Worm (Caenorhabditis elegans): ENCODE measurements around the gene lyst-1.
A peak's percentile ranks its signal among the peaks of the same experiment; 100 is the strongest.

The lyst-1 gene

DNA sequence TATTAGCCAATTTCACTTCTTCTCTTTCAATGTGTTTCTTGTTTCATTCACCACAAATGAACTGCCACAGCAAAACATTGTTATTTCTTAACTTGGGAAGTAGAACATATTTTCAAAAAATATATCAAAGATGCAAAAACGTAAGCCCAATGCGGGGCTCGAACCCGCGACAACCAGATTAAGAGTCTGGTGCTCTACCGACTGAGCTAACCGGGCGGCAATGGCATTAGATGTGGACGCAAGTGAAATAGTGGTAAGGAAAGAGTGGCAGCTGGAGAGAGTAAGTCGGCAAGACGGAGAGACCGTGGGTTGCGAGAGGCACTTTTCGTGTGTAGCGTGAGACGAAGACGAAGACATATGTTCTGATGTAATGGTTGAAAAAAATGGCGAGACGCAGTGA is 34.9 kb downstream of the lyst-1 start (continued):
- TF ChIP-seq rcor-1 (GFP tag; IDR thresholded peaks at IDR 0.05) (peak; percentile 89), hmg-1.2 (GFP tag; IDR thresholded peaks at IDR 0.05) (peak; percentile 89), ztf-18 (tag; optimal IDR thresholded peaks at IDR 0.05) (peak; percentile 81), Y79H2A.3 (GFP tag; conservative IDR thresholded peaks at IDR 0.05) (0 out of 2 replicates have a peak, but pooled peaks have one; percentile 33), tbx-9 (tag; optimal IDR thresholded peaks at IDR 0.05; ENCODE audit: borderline replicate concordance) (peak; percentile 73), egl-44 (GFP tag; IDR thresholded peaks at IDR 0.05) (peak; percentile 91), madf-6 (GFP tag; IDR thresholded peaks at IDR 0.05) (no peak), sptf-2 (GFP tag; optimal IDR thresholded peaks at IDR 0.05) (no peak), ama-1 (optimal IDR thresholded peaks at IDR 0.05) (no peak), ama-1 (GFP tag; optimal IDR thresholded peaks at IDR 0.05) (peak in 1 of 2 experiments; percentile 90), dpl-1 (GFP tag; optimal IDR thresholded peaks at IDR 0.05) (peak; percentile 21), let-526 (GFP tag; IDR thresholded peaks at IDR 0.05) (peak; percentile 92), hmg-20 (GFP tag; IDR thresholded peaks at IDR 0.05) (peak; percentile 60), ztf-28 (GFP tag; IDR thresholded peaks at IDR 0.05) (peak; percentile 84), unc-62 (GFP tag; optimal IDR thresholded peaks at IDR 0.05) (no peak), pha-4 (tag; optimal IDR thresholded peaks at IDR 0.05) (no peak), snpc-4 (GFP tag; optimal IDR thresholded peaks at IDR 0.05) (no peak), snpc-4 (tag; optimal IDR thresholded peaks at IDR 0.05) (peak in 2 of 4 experiments; percentile 75 to 87), snpc-3.4 (tag; optimal IDR thresholded peaks at IDR 0.05) (peak; percentile 80), ztf-22 (GFP tag; optimal IDR thresholded peaks at IDR 0.05) (peak; percentile 64), hlh-12 (tag; optimal IDR thresholded peaks at IDR 0.05) (peak; percentile 87), Y67H2A.10 (GFP tag; conservative IDR thresholded peaks at IDR 0.05) (peak; percentile 73), nhr-80 (tag; optimal IDR thresholded peaks at IDR 0.05) (peak; percentile 59), B0261.1 (tag; optimal IDR thresholded peaks at IDR 0.05) (peak; percentile 99), F57A8.1 (GFP tag; optimal IDR thresholded peaks at IDR 0.05) (no peak), atf-7 (tag; optimal IDR thresholded peaks at IDR 0.05) (peak; percentile 67), C06A6.2 (GFP tag; conservative IDR thresholded peaks at IDR 0.05) (peak; percentile 67), ceh-27 (GFP tag; optimal IDR thresholded peaks at IDR 0.05) (peak; percentile 91), F57C9.4 (tag; optimal IDR thresholded peaks at IDR 0.05) (no peak), T26A5.8 (tag; optimal IDR thresholded peaks at IDR 0.05) (peak; percentile 87), ztf-25 (GFP tag; IDR thresholded peaks at IDR 0.05) (peak; percentile 98), snpc-1.3 (tag; optimal IDR thresholded peaks at IDR 0.05; ENCODE audit: insufficient read depth) (peak; percentile 74), zim-3 (tag; optimal IDR thresholded peaks at IDR 0.05) (peak; percentile 89), somi-1 (GFP tag; optimal IDR thresholded peaks at IDR 0.05) (peak; percentile 80), ceh-91 (GFP tag; IDR thresholded peaks at IDR 0.05) (no peak), hrde-1 (tag; optimal IDR thresholded peaks at IDR 0.05; ENCODE audit: borderline replicate concordance) (peak; percentile 47), mxl-1 (tag; optimal IDR thresholded peaks at IDR 0.05) (peak; percentile 91), F22D6.2 (tag; optimal IDR thresholded peaks at IDR 0.05) (peak; percentile 53), nhr-179 (tag; optimal IDR thresholded peaks at IDR 0.05) (no peak), F39B2.1 (GFP tag; IDR thresholded peaks at IDR 0.05) (no peak), nhr-90 (tag; optimal IDR thresholded peaks at IDR 0.05) (peak; percentile 93), pbrm-1 (GFP tag; IDR thresholded peaks at IDR 0.05) (peak; percentile 90), F49E8.2 (tag; optimal IDR thresholded peaks at IDR 0.05; ENCODE audit: insufficient read depth) (no peak), tlf-1 (GFP tag; optimal IDR thresholded peaks at IDR 0.05) (peak; percentile 65), ZK185.1 (tag; optimal IDR thresholded peaks at IDR 0.05; ENCODE audit: poor library complexity, severe bottlenecking) (peak; percentile 95), rec-8 (tag; optimal IDR thresholded peaks at IDR 0.05) (peak; percentile 81 to 93), bed-2 (GFP tag; IDR thresholded peaks at IDR 0.05) (0 out of 2 replicates have a peak, but pooled peaks have one; percentile 47), rpc-1 (optimal IDR thresholded peaks at IDR 0.05) (peak; percentile 97), rpc-1 (tag; optimal IDR thresholded peaks at IDR 0.05) (peak; percentile 99)
